Fruit fly (Drosophila melanogaster) whole organism, prepupa: Measurements from ENCODE around the gene Ppi1.
A peak's percentile ranks its signal among the peaks of the same experiment; 100 is the strongest.

Experiments
- Blimp-1 ChIP-seq: fragments of 200-800 bp; sonication (Bioruptor generic); optimal IDR thresholded peaks from 3 replicates; lab custom pipeline; 2017; ENCODE audit warnings: missing biosample characterization, missing genetic modification characterization, mild to moderate bottlenecking, moderate library complexity, missing genetic modification reagents
- CG10669 ChIP-seq: fragments of 200-800 bp; sonication (Bioruptor generic); optimal IDR thresholded peaks from 3 replicates; lab custom pipeline; 2018; ENCODE audit warnings: missing biosample characterization, mild to moderate bottlenecking, missing genetic modification characterization, moderate library complexity
- CG11294 ChIP-seq: fragments of 200-800 bp; sonication (Bioruptor generic); IDR thresholded peaks from 2 replicates; pipeline ENCODE4 v1.3.6; 2022; ENCODE audit warnings: missing biosample characterization, missing genetic modification characterization
- CG11762 ChIP-seq: fragments of 200-800 bp; sonication (Bioruptor generic); optimal IDR thresholded peaks from 3 replicates; lab custom pipeline; 2016; ENCODE audit warnings: missing biosample characterization, missing genetic modification characterization; ENCODE audit not compliant: insufficient read depth
- CG11902 ChIP-seq: fragments of 200-800 bp; sonication (Bioruptor generic); optimal IDR thresholded peaks from 3 replicates; lab custom pipeline; 2016; ENCODE audit warnings: missing biosample characterization, missing genetic modification characterization
- CG15336 ChIP-seq: fragments of 200-800 bp; sonication (Bioruptor generic); IDR thresholded peaks from 2 replicates; pipeline ENCODE4 v1.3.6; 2022; ENCODE audit warnings: missing biosample characterization, missing genetic modification characterization
- CG16779 ChIP-seq: fragments of 200-800 bp; sonication (Bioruptor generic); optimal IDR thresholded peaks from 3 replicates; lab custom pipeline; 2017; ENCODE audit warnings: missing biosample characterization, mild to moderate bottlenecking, missing genetic modification characterization
- CG3032 ChIP-seq: fragments of 200-800 bp; optimal IDR thresholded peaks from 2 replicates; lab custom pipeline; 2019; ENCODE audit warnings: missing biosample characterization, mild to moderate bottlenecking, missing genetic modification characterization, moderate library complexity
- CG31627 ChIP-seq: fragments of 200-800 bp; sonication (Bioruptor generic); optimal IDR thresholded peaks from 3 replicates; lab custom pipeline; 2016; ENCODE audit warnings: missing biosample characterization, missing genetic modification characterization
- CG32006 ChIP-seq: fragments of 200-800 bp; sonication (Bioruptor generic); optimal IDR thresholded peaks from 3 replicates; lab custom pipeline; 2017; ENCODE audit warnings: missing biosample characterization, mild to moderate bottlenecking, missing genetic modification characterization
- CG34406 ChIP-seq: fragments of 200-800 bp; sonication (Bioruptor generic); optimal IDR thresholded peaks from 3 replicates; lab custom pipeline; 2016; ENCODE audit warnings: missing biosample characterization, missing genetic modification characterization
- CG3919 ChIP-seq: fragments of 200-800 bp; sonication (Bioruptor generic); optimal IDR thresholded peaks from 3 replicates; lab custom pipeline; 2016; ENCODE audit warnings: missing biosample characterization, missing genetic modification characterization
- CG4318 ChIP-seq: fragments of 200-800 bp; sonication (Bioruptor generic); optimal IDR thresholded peaks from 3 replicates; lab custom pipeline; 2017; ENCODE audit warnings: missing biosample characterization, mild to moderate bottlenecking, missing genetic modification characterization
- CG6163 ChIP-seq: fragments of 200-800 bp; sonication (Bioruptor generic); IDR thresholded peaks from 3 replicates; pipeline ENCODE4 v1.3.6; 2022; ENCODE audit warnings: missing biosample characterization, missing genetic modification characterization
- CG6276 ChIP-seq: fragments of 200-800 bp; sonication (Bioruptor generic); optimal IDR thresholded peaks from 2 replicates; lab custom pipeline; 2017; ENCODE audit warnings: missing biosample characterization, mild to moderate bottlenecking, missing genetic modification characterization
- CG6792 ChIP-seq: fragments of 200-800 bp; sonication (Bioruptor generic); optimal IDR thresholded peaks from 3 replicates; lab custom pipeline; 2016; ENCODE audit warnings: missing biosample characterization, missing genetic modification characterization
- CG6854 ChIP-seq: fragments of 200-800 bp; sonication (Bioruptor generic); optimal IDR thresholded peaks from 2 replicates; lab custom pipeline; 2017; ENCODE audit warnings: missing biosample characterization, mild to moderate bottlenecking, missing genetic modification characterization
- CG7368 ChIP-seq: fragments of 200-800 bp; sonication (Bioruptor generic); optimal IDR thresholded peaks from 3 replicates; lab custom pipeline; 2016; ENCODE audit warnings: missing biosample characterization, missing genetic modification characterization
- CG8119 ChIP-seq: fragments of 200-800 bp; sonication (Bioruptor generic); IDR thresholded peaks from 3 replicates; pipeline ENCODE4 v1.3.6; 2022; ENCODE audit warnings: missing biosample characterization, missing genetic modification characterization
- CG8319 ChIP-seq: fragments of 200-800 bp; sonication (Bioruptor generic); optimal IDR thresholded peaks from 3 replicates; lab custom pipeline; 2016; ENCODE audit warnings: missing biosample characterization, missing genetic modification characterization
- CG9139 ChIP-seq: fragments of 200-800 bp; sonication (Bioruptor generic); optimal IDR thresholded peaks from 3 replicates; lab custom pipeline; 2017; ENCODE audit warnings: missing biosample characterization, mild to moderate bottlenecking, missing genetic modification characterization
- Eip75B ChIP-seq: fragments of 200-800 bp; sonication (Bioruptor generic); optimal IDR thresholded peaks from 3 replicates; lab custom pipeline; 2016; ENCODE audit warnings: missing biosample characterization, missing genetic modification characterization
- Eip78C ChIP-seq: fragments of 200-800 bp; sonication (Bioruptor generic); peaks from one replicate; lab custom pipeline; 2016; ENCODE audit warnings: missing biosample characterization, missing genetic modification characterization
- Eip93F ChIP-seq: fragments of 200-800 bp; sonication (Bioruptor generic); optimal IDR thresholded peaks from 2 replicates; lab custom pipeline; 2016; ENCODE audit warnings: missing biosample characterization, mild to moderate bottlenecking, missing genetic modification characterization
- Ets21C ChIP-seq: fragments of 200-800 bp; sonication (Bioruptor generic); optimal IDR thresholded peaks from 3 replicates; lab custom pipeline; 2016; ENCODE audit warnings: missing biosample characterization, missing genetic modification characterization
- Ets96B ChIP-seq: fragments of 200-800 bp; optimal IDR thresholded peaks from 2 replicates; lab custom pipeline; 2019; ENCODE audit warnings: missing biosample characterization, mild to moderate bottlenecking, missing genetic modification characterization, moderate library complexity
- Gug ChIP-seq: fragments of 200-800 bp; sonication (Bioruptor generic); IDR thresholded peaks from 2 replicates; pipeline ENCODE4 v1.3.6; 2022; ENCODE audit warnings: missing biosample characterization, missing genetic modification characterization
- Hr38 ChIP-seq: sonication (Bioruptor generic); optimal IDR thresholded peaks from 2 replicates; lab custom pipeline; 2016; ENCODE audit warnings: missing biosample characterization, missing genetic modification characterization
- Hr39 ChIP-seq: fragments of 200-800 bp; sonication (Bioruptor generic); optimal IDR thresholded peaks from 2 replicates; lab custom pipeline; 2016; ENCODE audit warnings: missing biosample characterization, missing genetic modification characterization
- Hr4 ChIP-seq: fragments of 200-800 bp; sonication (Bioruptor generic); optimal IDR thresholded peaks from 3 replicates; lab custom pipeline; 2016; ENCODE audit warnings: missing biosample characterization, missing genetic modification characterization
- Lpt ChIP-seq: fragments of 200-800 bp; sonication (Bioruptor generic); optimal IDR thresholded peaks from 3 replicates; lab custom pipeline; 2016; ENCODE audit warnings: missing biosample characterization, missing genetic modification characterization
- Met ChIP-seq: fragments of 200-800 bp; sonication (Bioruptor generic); optimal IDR thresholded peaks from 3 replicates; lab custom pipeline; 2016; ENCODE audit warnings: missing biosample characterization, missing genetic modification characterization
- Smox ChIP-seq: fragments of 200-800 bp; sonication (Bioruptor generic); optimal IDR thresholded peaks from 3 replicates; lab custom pipeline; 2016; ENCODE audit warnings: missing biosample characterization, missing genetic modification characterization
- Sox102F ChIP-seq: fragments of 200-800 bp; sonication (Bioruptor generic); optimal IDR thresholded peaks from 2 replicates; lab custom pipeline; 2016; ENCODE audit warnings: missing biosample characterization, mild to moderate bottlenecking, missing genetic modification characterization
- Sox14 ChIP-seq: fragments of 200-800 bp; sonication (Bioruptor generic); optimal IDR thresholded peaks from 3 replicates; lab custom pipeline; 2016; ENCODE audit warnings: missing biosample characterization, missing genetic modification characterization
- Sox15 ChIP-seq: fragments of 200-800 bp; sonication (Bioruptor generic); optimal IDR thresholded peaks from 3 replicates; lab custom pipeline; 2016; ENCODE audit warnings: missing biosample characterization, missing genetic modification characterization
- achi ChIP-seq: fragments of 200-800 bp; sonication (Bioruptor generic); optimal IDR thresholded peaks from 3 replicates; lab custom pipeline; 2016; ENCODE audit warnings: missing biosample characterization, missing genetic modification characterization
- acj6 ChIP-seq: fragments of 200-800 bp; sonication (Bioruptor generic); optimal IDR thresholded peaks from 3 replicates; lab custom pipeline; 2016; ENCODE audit warnings: missing biosample characterization, missing genetic modification characterization
- dac ChIP-seq: fragments of 200-800 bp; sonication (Bioruptor generic); optimal IDR thresholded peaks from 2 replicates; lab custom pipeline; 2017; ENCODE audit warnings: missing biosample characterization, mild to moderate bottlenecking, missing genetic modification characterization
- dsx ChIP-seq: fragments of 200-800 bp; optimal IDR thresholded peaks from 3 replicates; lab custom pipeline; 2019; ENCODE audit warnings: missing biosample characterization, mild to moderate bottlenecking, missing genetic modification characterization, moderate library complexity; ENCODE audit not compliant: poor library complexity, severe bottlenecking
- eg ChIP-seq: fragments of 200-800 bp; sonication (Bioruptor generic); IDR thresholded peaks from 3 replicates; pipeline ENCODE4 v1.3.6; 2022; ENCODE audit warnings: missing biosample characterization, missing genetic modification characterization
- fd59A ChIP-seq: fragments of 200-800 bp; sonication (Bioruptor generic); optimal IDR thresholded peaks from 2 replicates; lab custom pipeline; 2017; ENCODE audit warnings: missing biosample characterization, mild to moderate bottlenecking, missing genetic modification characterization, missing genetic modification reagents
- fd85E ChIP-seq: fragments of 200-800 bp; sonication (Bioruptor generic); optimal IDR thresholded peaks from 3 replicates; lab custom pipeline; 2016; ENCODE audit warnings: missing biosample characterization, missing genetic modification characterization
- fkh ChIP-seq: fragments of 200-800 bp; sonication (Bioruptor generic); optimal IDR thresholded peaks from 3 replicates; lab custom pipeline; 2017; ENCODE audit warnings: missing biosample characterization, mild to moderate bottlenecking, missing genetic modification characterization, moderate library complexity
- lz ChIP-seq: fragments of 200-800 bp; sonication (Bioruptor generic); optimal IDR thresholded peaks from 3 replicates; lab custom pipeline; 2016; ENCODE audit warnings: missing biosample characterization, missing genetic modification characterization
- net ChIP-seq: fragments of 200-800 bp; sonication (Bioruptor generic); optimal IDR thresholded peaks from 3 replicates; lab custom pipeline; 2016; ENCODE audit warnings: missing biosample characterization, missing genetic modification characterization
- salr ChIP-seq, 2 experiments: fragments of 200-800 bp; sonication (Bioruptor generic); optimal IDR thresholded peaks; 3 replicates each; lab custom pipeline; 2016 to 2018; ENCODE audit warnings: missing biosample characterization in 2 of 2, missing genetic modification characterization in 2 of 2, mild to moderate bottlenecking in 1 of 2
- ss ChIP-seq, 2 experiments: fragments of 200-800 bp; sonication (Bioruptor generic); optimal IDR thresholded peaks; 2 replicates in 1 of 2; 3 replicates in 1 of 2; lab custom pipeline; 2017 to 2018; ENCODE audit warnings: mild to moderate bottlenecking in 2 of 2, missing biosample characterization in 2 of 2, missing genetic modification characterization in 2 of 2, moderate library complexity in 1 of 2
- topi ChIP-seq: fragments of 200-800 bp; sonication (Bioruptor generic); optimal IDR thresholded peaks from 3 replicates; lab custom pipeline; 2016; ENCODE audit warnings: missing biosample characterization, missing genetic modification characterization
- vri ChIP-seq: fragments of 200-800 bp; sonication (Bioruptor generic); optimal IDR thresholded peaks from 3 replicates; lab custom pipeline; 2016; ENCODE audit warnings: missing biosample characterization, mild to moderate bottlenecking, missing genetic modification characterization

Gene Ppi1

DNA sequence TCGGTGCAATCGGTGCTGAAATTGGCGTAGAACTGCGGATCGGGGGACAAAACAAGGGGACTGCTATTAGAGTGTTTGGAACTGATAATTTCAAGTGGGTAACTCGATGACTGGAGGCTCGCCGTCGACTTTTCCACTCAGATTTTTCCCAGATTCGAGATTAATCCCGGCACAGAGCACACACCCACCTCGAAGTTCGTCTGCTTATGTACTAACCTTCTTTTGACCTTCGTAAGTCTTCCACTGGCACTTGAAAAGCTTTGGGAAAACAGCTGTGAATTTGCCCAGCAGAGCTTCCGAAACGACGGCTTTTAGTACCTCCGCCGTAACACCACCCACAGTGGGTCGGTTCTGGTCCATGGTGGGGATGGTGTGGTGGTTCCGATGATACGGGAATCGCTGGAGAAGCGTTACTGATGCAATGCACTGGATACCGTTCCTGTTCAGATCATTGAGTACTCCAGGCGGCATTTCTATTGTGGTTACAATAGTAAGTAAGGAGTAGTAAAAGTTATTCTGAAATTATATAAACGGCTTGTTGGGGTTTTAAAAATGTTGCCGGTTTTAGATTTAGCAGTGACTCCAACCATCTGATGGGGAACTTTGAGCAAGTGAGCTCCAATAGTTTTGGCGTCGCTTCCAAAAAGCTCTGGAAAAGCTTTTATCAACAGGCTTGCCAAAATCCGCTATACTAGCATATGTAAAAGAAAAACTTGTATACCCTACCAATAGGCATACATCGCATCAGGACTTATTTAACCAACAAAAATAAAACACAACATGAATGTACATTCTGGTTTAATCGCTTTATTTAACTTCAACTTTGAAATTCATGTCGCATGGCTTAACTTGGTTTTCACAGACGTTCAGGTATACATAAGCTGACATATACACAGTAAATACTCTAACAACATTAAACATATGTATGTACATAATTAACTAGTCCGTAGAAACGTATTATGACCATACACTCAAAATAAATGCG is 5.4 kb upstream of the Ppi1 start, which contains the start of gene Tpi:
Gene Tpi (minus strand): TSS at position 537 of the 985 bp plus-strand sequence.
- TF ChIP-seq Eip78C (GFP tag; lab: Kevin White, UChicago) = peak; percentile 38
- peak; percentile 16 for TF ChIP-seq CG7368 (GFP tag; lab: Kevin White, UChicago)
- peak; percentile 50 for TF ChIP-seq CG6792
- TF ChIP-seq CG4318 = no peak
- peak; percentile 69 for TF ChIP-seq Sox14 (GFP tag; lab: Kevin White, UChicago)
- peak; percentile 69 for TF ChIP-seq acj6 (GFP tag; lab: Kevin White, UChicago)
- TF ChIP-seq CG9139 (GFP tag; lab: Kevin White, UChicago) = no peak
- peak; percentile 59 for TF ChIP-seq CG31627 (GFP tag; lab: Kevin White, UChicago)
- TF ChIP-seq Lpt (GFP tag; lab: Kevin White, UChicago) = no peak
- peak; percentile 43 for TF ChIP-seq topi (GFP tag; lab: Kevin White, UChicago)
- no peak for TF ChIP-seq dsx (GFP tag; lab: Kevin White, UChicago)
- no peak for TF ChIP-seq Eip93F (GFP tag; lab: Kevin White, UChicago)
- peak; percentile 80 for TF ChIP-seq Sox102F (GFP tag; lab: Kevin White, UChicago)
- peak; percentile 27 for TF ChIP-seq Sox15 (GFP tag; lab: Kevin White, UChicago)
- no peak for TF ChIP-seq fkh
- TF ChIP-seq CG10669 (GFP tag; lab: Kevin White, UChicago) = no peak
- TF ChIP-seq vri (GFP tag; lab: Kevin White, UChicago) = peak; percentile 53
- TF ChIP-seq CG16779 (tag; lab: Kevin White, UChicago) = peak; percentile 1
- no peak for TF ChIP-seq CG3032 (tag; lab: Kevin White, UChicago)
- no peak for TF ChIP-seq fd85E (GFP tag; lab: Kevin White, UChicago)
- peak; percentile 27 for TF ChIP-seq Eip75B (GFP tag; lab: Kevin White, UChicago)
- TF ChIP-seq CG8119 (GFP tag; lab: Robert Waterston, UW) = peak; percentile 63
- peak; percentile 86 for TF ChIP-seq Hr4 (GFP tag; lab: Kevin White, UChicago)
- no peak for TF ChIP-seq CG3919 (GFP tag; lab: Kevin White, UChicago)
- TF ChIP-seq CG6163 (GFP tag; lab: Robert Waterston, UW) = peak; percentile 66
- no peak for TF ChIP-seq Gug (GFP tag; lab: Robert Waterston, UW)
- TF ChIP-seq CG6276 (GFP tag; lab: Kevin White, UChicago) = no peak
- peak; percentile 73 for TF ChIP-seq CG32006 (GFP tag; lab: Kevin White, UChicago)
- no peak for TF ChIP-seq salr (GFP tag; optimal IDR thresholded peaks at IDR 0.05; lab: Kevin White, UChicago)
- peak; percentile 66 for TF ChIP-seq Smox (GFP tag; lab: Kevin White, UChicago)
- peak; percentile 72 for TF ChIP-seq eg
- no peak for TF ChIP-seq ss (GFP tag; optimal IDR thresholded peaks at IDR 0.05; lab: Kevin White, UChicago)
- TF ChIP-seq CG15336 = peak; percentile 81
- TF ChIP-seq Ets21C (GFP tag; lab: Kevin White, UChicago) = peak; percentile 54
- no peak for TF ChIP-seq CG11762 (GFP tag; lab: Kevin White, UChicago)
- no peak for TF ChIP-seq Ets96B (tag; lab: Kevin White, UChicago)
- peak; percentile 65 for TF ChIP-seq lz (GFP tag; lab: Kevin White, UChicago)
- peak; percentile 69 for TF ChIP-seq Hr39 (GFP tag; lab: Kevin White, UChicago)
- no peak for TF ChIP-seq fd59A (GFP tag; lab: Kevin White, UChicago)
- no peak for TF ChIP-seq Blimp-1 (GFP tag; lab: Kevin White, UChicago)
- no peak for TF ChIP-seq achi (GFP tag; lab: Kevin White, UChicago)
- peak; percentile 55 for TF ChIP-seq CG34406 (GFP tag; lab: Kevin White, UChicago)
- TF ChIP-seq CG11902 = no peak
- peak; percentile 47 for TF ChIP-seq Met (GFP tag; lab: Kevin White, UChicago)
- no peak for TF ChIP-seq CG6854 (GFP tag; lab: Kevin White, UChicago)
- no peak for TF ChIP-seq dac (GFP tag; lab: Kevin White, UChicago)
- no peak for TF ChIP-seq CG11294 (GFP tag; lab: Robert Waterston, UW)
- peak; percentile 70 for TF ChIP-seq net (GFP tag; lab: Kevin White, UChicago)
- TF ChIP-seq Hr38 (GFP tag; lab: Kevin White, UChicago) = no peak
- peak; percentile 19 for TF ChIP-seq CG8319
